Worm (Caenorhabditis elegans) whole organism, L2 larva: Measurements from ENCODE around the gene C47E12.12.

Experiments used
- R02D3.7 ChIP-seq: fragments of 150-350 bp; optimal IDR thresholded peaks from 2 replicates; lab custom pipeline; 2014; ENCODE audit warnings: missing biosample characterization, missing genetic modification characterization
- aly-2 ChIP-seq: fragments of 150-350 bp; optimal IDR thresholded peaks from 2 replicates; lab custom pipeline; 2014; ENCODE audit warnings: missing biosample characterization, missing genetic modification characterization
- ama-1 ChIP-seq: fragments of 150-350 bp; optimal IDR thresholded peaks from 2 replicates; lab custom pipeline; 2018; ENCODE audit warnings: inconsistent platforms
- blmp-1 ChIP-seq: sonication (generic microtip); optimal IDR thresholded peaks from 2 replicates; lab custom pipeline; 2017; ENCODE audit warnings: missing genetic modification characterization, mild to moderate bottlenecking, missing compliant biosample characterization, antibody characterized with exemption, moderate library complexity; ENCODE audit not compliant: insufficient read depth
- ceh-82 ChIP-seq: fragments of 150-350 bp; optimal IDR thresholded peaks from 2 replicates; lab custom pipeline; 2014; ENCODE audit warnings: missing biosample characterization, missing genetic modification characterization
- dmd-4 ChIP-seq: sonication (generic microtip); optimal IDR thresholded peaks from 2 replicates; lab custom pipeline; 2017; ENCODE audit warnings: missing biosample characterization, missing genetic modification characterization
- egl-27 ChIP-seq: sonication (generic microtip); optimal IDR thresholded peaks from 3 replicates; lab custom pipeline; 2017; ENCODE audit warnings: missing biosample characterization, missing genetic modification reagents, missing genetic modification characterization
- fos-1 ChIP-seq: fragments of 150-350 bp; optimal IDR thresholded peaks from 2 replicates; lab custom pipeline; 2014; ENCODE audit warnings: missing biosample characterization, missing genetic modification characterization
- lin-13 ChIP-seq: fragments of 150-350 bp; optimal IDR thresholded peaks from 2 replicates; lab custom pipeline; 2014; ENCODE audit warnings: missing biosample characterization, missing genetic modification reagents, missing genetic modification characterization
- mdl-1 ChIP-seq, 2 experiments: fragments of 150-350 bp in 1 of 2; sonication (generic microtip) in 1 of 2; optimal IDR thresholded peaks; 2 replicates each; lab custom pipeline; 2017; ENCODE audit warnings: missing biosample characterization in 2 of 2, missing genetic modification characterization in 2 of 2
- nhr-237 ChIP-seq: fragments of 150-350 bp; optimal IDR thresholded peaks from 2 replicates; lab custom pipeline; 2014; ENCODE audit warnings: missing biosample characterization, missing genetic modification characterization
- nhr-77 ChIP-seq: fragments of 150-350 bp; optimal IDR thresholded peaks from 2 replicates; lab custom pipeline; 2014; ENCODE audit warnings: missing biosample characterization, missing genetic modification characterization
- snpc-4 ChIP-seq: fragments of 150-350 bp; optimal IDR thresholded peaks from 2 replicates; lab custom pipeline; 2014; ENCODE audit warnings: missing biosample characterization, missing genetic modification characterization
- unc-62 ChIP-seq: fragments of 150-350 bp; optimal IDR thresholded peaks from 2 replicates; lab custom pipeline; 2014; ENCODE audit warnings: missing biosample characterization, missing genetic modification reagents, missing genetic modification characterization

- TF ChIP-seq ama-1 (lab: Kevin White, UChicago): no peak
- TF ChIP-seq unc-62 (GFP tag; lab: Kevin White, UChicago): no peak
- no peak for TF ChIP-seq blmp-1 (tag; lab: Kevin White, UChicago)
- no peak for TF ChIP-seq aly-2 (tag; lab: Kevin White, UChicago)
- no peak for TF ChIP-seq mdl-1 (tag; optimal IDR thresholded peaks at IDR 0.05; lab: Kevin White, UChicago)
- TF ChIP-seq nhr-77: no peak
- no peak for TF ChIP-seq dmd-4
- no peak for TF ChIP-seq ceh-82
- no peak for TF ChIP-seq snpc-4 (tag; lab: Kevin White, UChicago)
- no peak for TF ChIP-seq egl-27 (tag; lab: Kevin White, UChicago)
- no peak for TF ChIP-seq R02D3.7 (tag; lab: Kevin White, UChicago)
- no peak for TF ChIP-seq lin-13 (GFP tag; lab: Kevin White, UChicago)
- TF ChIP-seq fos-1 (tag; lab: Kevin White, UChicago): no peak
- no peak for TF ChIP-seq nhr-237
Observed at ce11 chrIV:9974392-9974791, 1.9 kb upstream of the C47E12.12 start, which contains the start of gene C47E12.9.
